Worm (Caenorhabditis elegans) whole organism, early embryonic: ENCODE data around the gene flp-20.

Source experiments
- ama-1 ChIP-seq: fragments of 150-350 bp; optimal IDR thresholded peaks from 2 replicates; lab custom pipeline; 2014
- ceh-13 ChIP-seq: fragments of 200-800 bp; sonication (Bioruptor generic); optimal IDR thresholded peaks from 2 replicates; lab custom pipeline; 2018; ENCODE audit warnings: mild to moderate bottlenecking, missing genetic modification characterization, missing compliant biosample characterization
- flt-1 ChIP-seq: fragments of 200-800 bp; sonication (Bioruptor generic); IDR thresholded peaks from 2 replicates; pipeline ENCODE4 v1.3.6; 2022; ENCODE audit warnings: missing genetic modification characterization, missing compliant biosample characterization
- pes-1 ChIP-seq: fragments of 200-800 bp; sonication (Bioruptor generic); IDR thresholded peaks from 2 replicates; pipeline ENCODE4 v1.3.6; 2022; ENCODE audit warnings: missing genetic modification reagents, missing genetic modification characterization, missing compliant biosample characterization
- sea-1 ChIP-seq: fragments of 200-800 bp; sonication (Bioruptor generic); conservative IDR thresholded peaks from 2 replicates; pipeline ENCODE4 v1.3.6; 2022; ENCODE audit warnings: missing genetic modification characterization, missing compliant biosample characterization
- tbx-11 ChIP-seq: fragments of 200-800 bp; sonication (Bioruptor generic); IDR thresholded peaks from 2 replicates; pipeline ENCODE4 v1.3.6; 2022; ENCODE audit warnings: missing genetic modification characterization, missing compliant biosample characterization

DNA sequence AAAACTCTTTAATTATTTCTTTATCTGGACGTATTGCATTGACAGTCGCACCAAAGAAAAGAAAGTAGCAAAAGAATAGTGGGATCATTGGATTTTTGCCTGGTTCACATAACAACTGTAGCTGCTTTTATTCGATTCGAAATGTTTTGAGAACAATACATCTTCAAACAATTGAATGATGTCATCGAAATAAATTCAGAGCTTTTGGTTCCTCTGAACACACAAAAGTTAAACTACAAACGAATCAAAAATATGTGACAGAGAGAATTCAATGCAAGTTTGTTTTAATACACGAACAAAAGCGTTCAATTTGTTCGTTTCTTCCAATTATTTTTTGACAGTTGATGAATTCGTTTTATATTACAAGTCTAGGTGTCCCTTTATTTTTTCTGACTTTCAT, 38.5 kb downstream of the flp-20 start, which contains the start of gene H29C22.1:
- TF ChIP-seq ama-1 (lab: Kevin White, UChicago) (no peak), tbx-11 (GFP tag; lab: Robert Waterston, UW) (no peak), flt-1 (GFP tag; lab: Robert Waterston, UW) (no peak), ceh-13 (no peak), sea-1 (GFP tag; lab: Robert Waterston, UW) (no peak), pes-1 (no peak)
